Worm (Caenorhabditis elegans): Measurements from ENCODE around the gene tag-266.

ce11 chrIII:688083-688482, 48.1 kb upstream of the tag-266 start:
- TF ChIP-seq lir-3 (tag; optimal IDR thresholded peaks at IDR 0.05; ENCODE audit: poor library complexity) = no peak
- no peak for TF ChIP-seq lin-39 (tag; optimal IDR thresholded peaks at IDR 0.05)
- no peak for TF ChIP-seq elt-3 (tag; optimal IDR thresholded peaks at IDR 0.05)
- no peak for TF ChIP-seq nhr-19 (GFP tag; conservative IDR thresholded peaks at IDR 0.05)
- TF ChIP-seq jun-1 (tag; optimal IDR thresholded peaks at IDR 0.05) = no peak
- no peak for TF ChIP-seq nhr-71 (tag; optimal IDR thresholded peaks at IDR 0.05)
- no peak for TF ChIP-seq efl-1 (optimal IDR thresholded peaks at IDR 0.05)
- TF ChIP-seq efl-1 (GFP tag; optimal IDR thresholded peaks at IDR 0.05 in 1 of 2) = peak in 1 of 2 experiments; percentile 64
